Worm (Caenorhabditis elegans) whole organism, L2 larva: ENCODE results near the gene F58A4.2.

ENCODE experiments used
- C34F6.9 ChIP-seq: fragments of 150-350 bp; optimal IDR thresholded peaks from 2 replicates; lab custom pipeline; 2014; ENCODE audit warnings: missing biosample characterization, missing genetic modification characterization
- F13H6.1 ChIP-seq: sonication (generic microtip); optimal IDR thresholded peaks from 2 replicates; lab custom pipeline; 2016; ENCODE audit warnings: missing genetic modification characterization, missing compliant biosample characterization
- R02D3.7 ChIP-seq: fragments of 150-350 bp; optimal IDR thresholded peaks from 2 replicates; lab custom pipeline; 2014; ENCODE audit warnings: missing biosample characterization, missing genetic modification characterization
- Y55F3AM.14 ChIP-seq: fragments of 200-800 bp; sonication (Bioruptor generic); optimal IDR thresholded peaks from 2 replicates; lab custom pipeline; 2018; ENCODE audit warnings: mild to moderate bottlenecking, missing genetic modification characterization, missing compliant biosample characterization
- alr-1 ChIP-seq: fragments of 150-350 bp; optimal IDR thresholded peaks from 2 replicates; lab custom pipeline; 2014; ENCODE audit warnings: missing biosample characterization, missing genetic modification characterization
- ama-1 ChIP-seq: fragments of 150-350 bp; optimal IDR thresholded peaks from 2 replicates; lab custom pipeline; 2018; ENCODE audit warnings: inconsistent platforms
- blmp-1 ChIP-seq: sonication (generic microtip); optimal IDR thresholded peaks from 2 replicates; lab custom pipeline; 2017; ENCODE audit warnings: missing genetic modification characterization, mild to moderate bottlenecking, missing compliant biosample characterization, antibody characterized with exemption, moderate library complexity; ENCODE audit not compliant: insufficient read depth
- ceh-16 ChIP-seq: fragments of 150-350 bp; optimal IDR thresholded peaks from 2 replicates; lab custom pipeline; 2014; ENCODE audit warnings: missing biosample characterization, missing genetic modification characterization
- ceh-82 ChIP-seq: fragments of 150-350 bp; optimal IDR thresholded peaks from 2 replicates; lab custom pipeline; 2014; ENCODE audit warnings: missing biosample characterization, missing genetic modification characterization
- crh-2 ChIP-seq: sonication (generic microtip); optimal IDR thresholded peaks from 2 replicates; lab custom pipeline; 2017; ENCODE audit warnings: missing biosample characterization, missing genetic modification characterization
- dmd-4 ChIP-seq: sonication (generic microtip); optimal IDR thresholded peaks from 2 replicates; lab custom pipeline; 2017; ENCODE audit warnings: missing biosample characterization, missing genetic modification characterization
- elt-1 ChIP-seq: fragments of 150-350 bp; optimal IDR thresholded peaks from 2 replicates; lab custom pipeline; 2014; ENCODE audit warnings: missing biosample characterization, missing genetic modification characterization
- elt-3 ChIP-seq: sonication (generic microtip); optimal IDR thresholded peaks from 2 replicates; lab custom pipeline; 2017; ENCODE audit warnings: missing biosample characterization, missing genetic modification characterization
- fos-1 ChIP-seq: fragments of 150-350 bp; optimal IDR thresholded peaks from 2 replicates; lab custom pipeline; 2014; ENCODE audit warnings: missing biosample characterization, missing genetic modification characterization
- gmeb-1 ChIP-seq: fragments of 150-350 bp; optimal IDR thresholded peaks from 2 replicates; lab custom pipeline; 2014; ENCODE audit warnings: missing biosample characterization, missing genetic modification characterization
- lin-11 ChIP-seq: fragments of 150-350 bp; sonication (generic microtip); optimal IDR thresholded peaks from 2 replicates; lab custom pipeline; 2014; ENCODE audit warnings: missing biosample characterization, missing genetic modification characterization, inconsistent platforms, mixed read lengths
- lin-13 ChIP-seq: fragments of 150-350 bp; optimal IDR thresholded peaks from 2 replicates; lab custom pipeline; 2014; ENCODE audit warnings: missing biosample characterization, missing genetic modification reagents, missing genetic modification characterization
- lin-39 ChIP-seq: fragments of 150-350 bp; optimal IDR thresholded peaks from 2 replicates; lab custom pipeline; 2014; ENCODE audit warnings: missing biosample characterization, missing genetic modification reagents, missing genetic modification characterization
- lsy-2 ChIP-seq, 2 experiments: fragments of 150-350 bp in 1 of 2; sonication (generic microtip) in 1 of 2; optimal IDR thresholded peaks; 2 replicates each; lab custom pipeline; 2014 to 2017; ENCODE audit warnings: missing biosample characterization in 2 of 2, missing genetic modification characterization in 2 of 2
- mab-5 ChIP-seq: fragments of 150-350 bp; optimal IDR thresholded peaks from 2 replicates; lab custom pipeline; 2014; ENCODE audit warnings: missing biosample characterization, missing genetic modification characterization
- mdl-1 ChIP-seq, 2 experiments: fragments of 150-350 bp in 1 of 2; sonication (generic microtip) in 1 of 2; optimal IDR thresholded peaks; 2 replicates each; lab custom pipeline; 2017; ENCODE audit warnings: missing biosample characterization in 2 of 2, missing genetic modification characterization in 2 of 2
- nhr-11 ChIP-seq: fragments of 150-350 bp; optimal IDR thresholded peaks from 2 replicates; lab custom pipeline; 2014; ENCODE audit warnings: missing biosample characterization, missing genetic modification characterization
- nhr-12 ChIP-seq: fragments of 150-350 bp; optimal IDR thresholded peaks from 2 replicates; lab custom pipeline; 2014; ENCODE audit warnings: missing biosample characterization, missing genetic modification characterization
- nhr-129 ChIP-seq: fragments of 150-350 bp; optimal IDR thresholded peaks from 2 replicates; lab custom pipeline; 2014; ENCODE audit warnings: missing biosample characterization, missing genetic modification characterization
- nhr-21 ChIP-seq: fragments of 150-350 bp; optimal IDR thresholded peaks from 2 replicates; lab custom pipeline; 2014; ENCODE audit warnings: missing biosample characterization, missing genetic modification characterization
- nhr-237 ChIP-seq: fragments of 150-350 bp; optimal IDR thresholded peaks from 2 replicates; lab custom pipeline; 2014; ENCODE audit warnings: missing biosample characterization, missing genetic modification characterization
- nhr-25 ChIP-seq: fragments of 150-350 bp; sonication (generic microtip); optimal IDR thresholded peaks from 3 replicates; lab custom pipeline; 2014; ENCODE audit warnings: missing biosample characterization, missing genetic modification characterization
- nhr-6 ChIP-seq: fragments of 150-350 bp; optimal IDR thresholded peaks from 2 replicates; lab custom pipeline; 2014; ENCODE audit warnings: missing biosample characterization, missing genetic modification characterization
- nhr-77 ChIP-seq: fragments of 150-350 bp; optimal IDR thresholded peaks from 2 replicates; lab custom pipeline; 2014; ENCODE audit warnings: missing biosample characterization, missing genetic modification characterization
- peb-1 ChIP-seq: fragments of 150-350 bp; optimal IDR thresholded peaks from 2 replicates; lab custom pipeline; 2014; ENCODE audit warnings: missing biosample characterization, missing genetic modification characterization
- sem-4 ChIP-seq: fragments of 150-350 bp; optimal IDR thresholded peaks from 2 replicates; lab custom pipeline; 2014; ENCODE audit warnings: missing biosample characterization, missing genetic modification reagents, missing genetic modification characterization
- skn-1 ChIP-seq: sonication (generic microtip); optimal IDR thresholded peaks from 2 replicates; lab custom pipeline; 2017; ENCODE audit warnings: missing biosample characterization, missing genetic modification characterization
- sma-3 ChIP-seq: sonication (generic microtip); optimal IDR thresholded peaks from 2 replicates; lab custom pipeline; 2016; ENCODE audit warnings: missing genetic modification reagents, missing genetic modification characterization, missing compliant biosample characterization
- sma-9 ChIP-seq, 2 experiments: fragments of 150-350 bp in 1 of 2; sonication (generic microtip) in 1 of 2; optimal IDR thresholded peaks; 2 replicates each; lab custom pipeline; 2014 to 2016; ENCODE audit warnings: missing genetic modification characterization in 2 of 2, mild to moderate bottlenecking in 1 of 2, missing biosample characterization in 1 of 2, missing compliant biosample characterization in 1 of 2, missing genetic modification reagents in 1 of 2, moderate library complexity in 1 of 2
- snpc-4 ChIP-seq: fragments of 150-350 bp; optimal IDR thresholded peaks from 2 replicates; lab custom pipeline; 2014; ENCODE audit warnings: missing biosample characterization, missing genetic modification characterization
- unc-55 ChIP-seq: fragments of 150-350 bp; sonication (generic microtip); optimal IDR thresholded peaks from 3 replicates; lab custom pipeline; 2014; ENCODE audit warnings: missing biosample characterization, missing genetic modification reagents, missing genetic modification characterization
- unc-62 ChIP-seq: fragments of 150-350 bp; optimal IDR thresholded peaks from 2 replicates; lab custom pipeline; 2014; ENCODE audit warnings: missing biosample characterization, missing genetic modification reagents, missing genetic modification characterization
- zag-1 ChIP-seq: fragments of 150-350 bp; optimal IDR thresholded peaks from 2 replicates; lab custom pipeline; 2014; ENCODE audit warnings: missing biosample characterization, missing genetic modification characterization
- ztf-11 ChIP-seq: sonication (generic microtip); optimal IDR thresholded peaks from 2 replicates; lab custom pipeline; 2017; ENCODE audit warnings: missing biosample characterization, missing genetic modification characterization
- ztf-4 ChIP-seq: fragments of 150-350 bp; optimal IDR thresholded peaks from 2 replicates; lab custom pipeline; 2014; ENCODE audit warnings: missing biosample characterization, missing genetic modification characterization

Gene F58A4.2

DNA sequence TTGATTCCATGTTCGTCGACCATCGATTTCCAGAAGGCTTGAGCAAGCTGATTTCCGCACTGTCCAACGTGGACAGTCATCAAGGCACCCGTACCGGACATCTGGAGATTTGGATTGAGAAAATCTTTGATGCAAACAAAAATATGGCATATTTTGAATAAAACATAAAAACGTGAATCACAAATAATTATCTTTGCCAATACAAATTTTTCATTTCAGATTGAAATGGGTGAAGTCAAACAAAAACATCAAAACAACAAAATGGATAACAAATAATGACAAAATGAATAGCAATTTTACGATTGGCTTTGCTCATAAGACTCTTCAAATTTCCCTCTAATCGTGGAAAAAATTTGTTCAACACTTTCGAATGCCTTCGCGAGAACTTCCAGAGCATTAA lies 28.5 kb upstream of the F58A4.2 start, which contains the start of gene tbg-1:
tbg-1 (minus strand) TSS at position 101 of the 400 bp plus-strand sequence.
- TF ChIP-seq sma-9 (GFP tag; optimal IDR thresholded peaks at IDR 0.05; lab: Kevin White, UChicago) (no peak), sma-9 (tag; optimal IDR thresholded peaks at IDR 0.05; lab: Kevin White, UChicago) (no peak), skn-1 (tag; lab: Kevin White, UChicago) (no peak), sma-3 (GFP tag; lab: Kevin White, UChicago) (no peak), zag-1 (no peak), unc-55 (no peak), peb-1 (tag; lab: Kevin White, UChicago) (no peak), elt-1 (no peak), lsy-2 (tag; optimal IDR thresholded peaks at IDR 0.05; lab: Kevin White, UChicago) (no peak), dmd-4 (tag; lab: Kevin White, UChicago) (no peak), fos-1 (tag; lab: Kevin White, UChicago) (no peak), gmeb-1 (tag; lab: Kevin White, UChicago) (no peak), lin-39 (tag; lab: Kevin White, UChicago) (no peak), nhr-129 (tag; lab: Kevin White, UChicago) (no peak), nhr-6 (tag; lab: Kevin White, UChicago) (no peak)

DNA sequence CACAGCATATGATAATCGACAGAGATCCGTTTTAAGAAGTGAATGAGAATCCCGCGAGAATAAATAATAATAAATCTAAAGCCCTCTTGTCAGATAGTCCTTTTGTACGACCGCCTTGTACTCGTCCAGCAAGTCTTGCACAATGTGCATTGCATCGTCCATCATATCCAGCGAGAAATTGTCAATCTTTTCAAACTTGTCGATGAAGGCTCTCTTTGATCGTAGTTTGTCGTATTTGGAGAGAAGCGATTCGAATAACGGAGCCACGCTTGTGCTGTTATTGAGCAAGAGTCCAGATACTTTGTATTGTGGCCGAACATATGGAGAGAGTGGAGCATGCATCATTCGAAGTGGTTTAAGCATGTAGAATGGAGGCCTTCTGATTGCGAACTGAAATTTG lies 26.1 kb upstream of the F58A4.2 start:
- TF ChIP-seq blmp-1 (no peak), nhr-129 (tag; lab: Kevin White, UChicago) (peak; percentile 4), ztf-4 (tag; lab: Kevin White, UChicago) (peak; percentile 3)

DNA sequence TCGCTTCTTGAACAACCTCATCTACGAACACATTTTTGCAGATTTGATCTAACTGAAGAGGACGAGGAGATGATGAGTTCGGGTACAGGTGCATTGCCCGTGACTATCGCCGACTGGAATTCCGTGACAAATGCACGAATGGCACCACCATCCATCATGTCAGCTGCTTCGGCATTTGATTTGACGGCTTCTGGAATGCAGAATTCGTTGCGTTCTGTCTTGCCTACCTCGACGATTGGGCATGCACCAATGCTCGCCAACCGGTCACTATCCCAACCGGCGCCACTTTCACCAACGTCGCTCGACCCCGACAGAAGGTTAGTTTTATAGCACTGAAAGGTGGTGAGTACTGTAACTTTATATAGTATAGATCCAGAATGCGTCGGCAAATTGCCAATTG lies 22.9 kb upstream of the F58A4.2 start:
- TF ChIP-seq ztf-11 (tag; lab: Kevin White, UChicago) = no peak
- no peak for TF ChIP-seq nhr-77 (tag; lab: Kevin White, UChicago)
- no peak for TF ChIP-seq mdl-1 (tag; optimal IDR thresholded peaks at IDR 0.05; lab: Kevin White, UChicago)
- no peak for TF ChIP-seq F13H6.1 (tag; lab: Kevin White, UChicago)
- no peak for TF ChIP-seq snpc-4 (tag; lab: Kevin White, UChicago)
- no peak for TF ChIP-seq lin-11 (tag; lab: Kevin White, UChicago)
- TF ChIP-seq ama-1 = no peak
- no peak for TF ChIP-seq ceh-16 (tag; lab: Kevin White, UChicago)

DNA sequence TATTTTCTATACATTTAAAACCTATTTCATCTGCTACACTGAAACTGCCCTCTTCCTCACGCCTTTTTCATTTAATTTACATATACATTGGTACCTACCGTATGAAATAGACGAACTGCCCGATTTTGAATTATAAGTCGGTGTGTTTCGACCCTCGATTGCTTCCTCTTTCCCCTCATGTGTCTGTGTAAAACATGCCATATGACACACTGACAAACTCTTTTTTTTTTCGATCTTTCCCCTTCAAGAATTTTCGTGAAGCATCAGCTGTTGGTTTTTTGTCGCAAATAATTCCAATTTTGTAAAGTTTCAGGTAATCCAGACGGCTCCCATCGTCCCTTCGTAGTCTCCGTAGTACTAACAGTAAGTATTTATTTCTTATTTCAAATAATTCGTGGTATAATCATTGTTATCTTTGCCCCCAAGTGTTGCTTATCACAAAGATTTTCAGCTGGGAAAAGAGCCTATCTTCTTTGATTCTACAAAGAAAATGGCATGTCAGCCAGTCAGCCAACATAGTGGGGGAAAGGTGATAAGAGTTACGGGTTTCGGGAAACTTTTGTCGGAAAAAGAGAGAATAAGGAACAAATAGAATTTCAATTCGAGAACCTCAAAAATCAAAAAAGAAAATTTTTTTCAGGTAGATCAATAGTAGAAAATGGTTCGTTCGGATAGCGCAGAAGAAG lies 21.4 kb upstream of the F58A4.2 start:
- no peak for TF ChIP-seq R02D3.7
- TF ChIP-seq zag-1 = no peak
- no peak for TF ChIP-seq mab-5 (tag; lab: Kevin White, UChicago)
- TF ChIP-seq ceh-16 (tag; lab: Kevin White, UChicago) = no peak
- no peak for TF ChIP-seq nhr-21
- peak; percentile 27 for TF ChIP-seq crh-2 (tag; lab: Kevin White, UChicago)
- TF ChIP-seq lsy-2 (tag; optimal IDR thresholded peaks at IDR 0.05; lab: Kevin White, UChicago) = no peak
- no peak for TF ChIP-seq elt-3 (tag; lab: Kevin White, UChicago)
- TF ChIP-seq Y55F3AM.14 = no peak
- TF ChIP-seq C34F6.9 (tag; lab: Kevin White, UChicago) = no peak
- TF ChIP-seq lin-13 (GFP tag; lab: Kevin White, UChicago) = no peak
- TF ChIP-seq lin-39 (tag; lab: Kevin White, UChicago) = no peak
- TF ChIP-seq blmp-1 = no peak
- peak; percentile 25 for TF ChIP-seq F13H6.1 (tag; lab: Kevin White, UChicago)
- no peak for TF ChIP-seq gmeb-1 (tag; lab: Kevin White, UChicago)
- no peak for TF ChIP-seq snpc-4 (tag; lab: Kevin White, UChicago)
- TF ChIP-seq nhr-129 (tag; lab: Kevin White, UChicago) = peak; percentile 25
- TF ChIP-seq nhr-12 (tag; lab: Kevin White, UChicago) = no peak
- peak; percentile 87 for TF ChIP-seq fos-1 (tag; lab: Kevin White, UChicago)
- TF ChIP-seq nhr-11 (tag; lab: Kevin White, UChicago) = no peak
- no peak for TF ChIP-seq lin-11 (tag; lab: Kevin White, UChicago)
- no peak for TF ChIP-seq alr-1 (tag; lab: Kevin White, UChicago)
- no peak for TF ChIP-seq sem-4 (tag; lab: Kevin White, UChicago)
- TF ChIP-seq unc-62 = no peak
- no peak for TF ChIP-seq mdl-1 (tag; optimal IDR thresholded peaks at IDR 0.05; lab: Kevin White, UChicago)
- TF ChIP-seq dmd-4 (tag; lab: Kevin White, UChicago) = no peak
- TF ChIP-seq nhr-25 (tag; lab: Kevin White, UChicago) = no peak
- TF ChIP-seq nhr-237 = no peak
- TF ChIP-seq sma-9 (GFP tag; optimal IDR thresholded peaks at IDR 0.05; lab: Kevin White, UChicago) = peak; percentile 29
- no peak for TF ChIP-seq sma-9 (tag; optimal IDR thresholded peaks at IDR 0.05; lab: Kevin White, UChicago)
- TF ChIP-seq ceh-82 (tag; lab: Kevin White, UChicago) = no peak
- TF ChIP-seq peb-1 (tag; lab: Kevin White, UChicago) = no peak
- TF ChIP-seq nhr-77 (tag; lab: Kevin White, UChicago) = no peak
